Fruit fly (Drosophila melanogaster): ENCODE results near the gene CG7168.
A peak's percentile ranks its signal among the peaks of the same experiment; 100 is the strongest.

The CG7168 gene

DNA sequence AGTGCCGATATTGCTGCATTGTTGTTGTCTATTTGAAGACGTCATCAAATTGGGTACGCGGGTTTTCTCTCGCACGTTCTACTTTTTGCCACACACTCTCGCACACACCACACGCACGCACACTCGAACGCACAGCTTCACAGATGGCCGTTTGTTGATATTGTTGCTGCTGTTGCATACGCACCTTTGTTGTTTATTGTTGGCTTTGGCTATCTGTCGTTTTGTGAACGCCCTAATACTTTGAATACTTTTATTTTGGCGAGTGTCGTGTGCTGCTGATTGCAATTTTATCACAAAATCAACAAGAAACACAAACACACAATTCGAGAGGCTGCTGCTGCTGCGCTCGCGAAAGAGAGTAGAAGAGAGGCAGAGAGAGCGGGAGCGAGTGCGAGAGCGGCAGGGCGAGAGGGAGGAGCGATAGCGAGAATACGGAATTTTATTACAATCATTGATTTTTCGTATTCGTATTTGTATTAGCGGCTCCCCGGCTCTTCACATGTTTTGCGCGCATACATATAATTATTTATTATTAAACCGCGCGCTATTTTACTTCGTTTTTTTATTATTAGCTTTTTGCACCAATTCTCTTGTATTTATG is 27.3 kb downstream of the CG7168 start (continued):
- TF ChIP-seq CG15011 (GFP tag; optimal IDR thresholded peaks at IDR 0.05) (no peak), H2.0 (GFP tag; IDR thresholded peaks at IDR 0.05) (no peak), CG5953 (GFP tag; IDR thresholded peaks at IDR 0.05) (no peak), bowl (GFP tag; IDR thresholded peaks at IDR 0.05) (no peak), Nf-YB (GFP tag; optimal IDR thresholded peaks at IDR 0.05) (no peak), cg (GFP tag; optimal IDR thresholded peaks at IDR 0.05) (peak; percentile 91), trem (tag; optimal IDR thresholded peaks at IDR 0.05) (no peak), Gug (GFP tag; IDR thresholded peaks at IDR 0.05) (no peak), sd (tag; optimal IDR thresholded peaks at IDR 0.05) (peak; percentile 81), sens-2 (GFP tag; IDR thresholded peaks at IDR 0.05) (no peak), Bgb (GFP tag; IDR thresholded peaks at IDR 0.05; ENCODE audit: partially characterized antibody) (no peak), Side (GFP tag; optimal IDR thresholded peaks at IDR 0.05) (peak; percentile 22), CG8388 (GFP tag; optimal IDR thresholded peaks at IDR 0.05) (no peak), Dbx (GFP tag; IDR thresholded peaks at IDR 0.05) (no peak), CG43689 (GFP tag; IDR thresholded peaks at IDR 0.05) (no peak), ab (GFP tag; optimal IDR thresholded peaks at IDR 0.05) (no peak), CG3163 (GFP tag; optimal IDR thresholded peaks at IDR 0.05) (peak; percentile 27), Trl (optimal IDR thresholded peaks at IDR 0.05) (peak; percentile 99 to 100), Trl (GFP tag; optimal IDR thresholded peaks at IDR 0.05) (peak; percentile 85), tx (GFP tag; optimal IDR thresholded peaks at IDR 0.05) (no peak), Gsc (GFP tag; IDR thresholded peaks at IDR 0.05) (no peak), CG3726 (GFP tag; IDR thresholded peaks at IDR 0.05) (no peak), Elba2 (GFP tag; optimal IDR thresholded peaks at IDR 0.05) (peak; percentile 36), repo (GFP tag; optimal IDR thresholded peaks at IDR 0.05) (peak; percentile 32), ato (GFP tag; IDR thresholded peaks at IDR 0.05; ENCODE audit: partially characterized antibody) (no peak), CG3407 (GFP tag; optimal IDR thresholded peaks at IDR 0.05) (peak; percentile 55), lov (optimal IDR thresholded peaks at IDR 0.05) (no peak), lov (GFP tag; IDR thresholded peaks at IDR 0.05) (no peak), klu (GFP tag; IDR thresholded peaks at IDR 0.05) (no peak), zfh2 (GFP tag; optimal IDR thresholded peaks at IDR 0.05) (no peak), Sin3A (optimal IDR thresholded peaks at IDR 0.05) (no peak), Hmr (GFP tag; optimal IDR thresholded peaks at IDR 0.05) (peak; percentile 42), al (GFP tag; IDR thresholded peaks at IDR 0.05) (no peak), Camta (GFP tag; optimal IDR thresholded peaks at IDR 0.05) (peak; percentile 20), CG11560 (tag; IDR thresholded peaks at IDR 0.05) (no peak), hbn (GFP tag; IDR thresholded peaks at IDR 0.05; ENCODE audit: partially characterized antibody) (no peak), Optix (GFP tag; IDR thresholded peaks at IDR 0.05) (no peak), Poxn (GFP tag; IDR thresholded peaks at IDR 0.05) (no peak), CG14441 (GFP tag; IDR thresholded peaks at IDR 0.05) (no peak), gfzf (GFP tag; optimal IDR thresholded peaks at IDR 0.05) (no peak), CG10959 (GFP tag; IDR thresholded peaks at IDR 0.05) (no peak), Neu2 (GFP tag; optimal IDR thresholded peaks at IDR 0.05; ENCODE audit: borderline replicate concordance) (no peak), insv (GFP tag; optimal IDR thresholded peaks at IDR 0.05) (no peak), slp2 (GFP tag; optimal IDR thresholded peaks at IDR 0.05) (peak; percentile 30), Dad (GFP tag; optimal IDR thresholded peaks at IDR 0.05) (peak; percentile 17), BEAF-32 (GFP tag; optimal IDR thresholded peaks at IDR 0.05) (no peak), bsh (GFP tag; optimal IDR thresholded peaks at IDR 0.05) (peak in 1 of 2 experiments; percentile 39), Ets65A (GFP tag) (no peak), NC2β (GFP tag; optimal IDR thresholded peaks at IDR 0.05) (peak; percentile 20), Adf1 (GFP tag; IDR thresholded peaks at IDR 0.05) (no peak), CG32767 (GFP tag; IDR thresholded peaks at IDR 0.05) (no peak), Blimp-1 (GFP tag; optimal IDR thresholded peaks at IDR 0.05) (peak; percentile 22), Deaf1 (tag; optimal IDR thresholded peaks at IDR 0.05) (no peak)

Measured in whole organism, embryonic.